Worm (Caenorhabditis elegans) whole organism, mixed stage, embryonic: ENCODE data around the gene M02D8.7.

Experiments
- M03D4.4 ChIP-seq: sonication (generic microtip); optimal IDR thresholded peaks from 2 replicates; lab custom pipeline; 2017; ENCODE audit warnings: mild to moderate bottlenecking, missing genetic modification characterization, missing compliant biosample characterization
- bed-3 ChIP-seq: fragments of 200-800 bp; sonication (Bioruptor generic); optimal IDR thresholded peaks from 3 replicates; lab custom pipeline; 2018; ENCODE audit warnings: mild to moderate bottlenecking, missing genetic modification characterization, moderate library complexity, missing compliant biosample characterization
- blmp-1 ChIP-seq: fragments of 150-350 bp; optimal IDR thresholded peaks from 2 replicates; lab custom pipeline; 2014; ENCODE audit warnings: missing biosample characterization, missing genetic modification characterization
- ceh-39 ChIP-seq: fragments of 150-350 bp; optimal IDR thresholded peaks from 2 replicates; lab custom pipeline; 2014; ENCODE audit warnings: missing biosample characterization, missing genetic modification characterization
- ceh-43 ChIP-seq: fragments of 200-800 bp; sonication (Bioruptor generic); optimal IDR thresholded peaks from 2 replicates; lab custom pipeline; 2018; ENCODE audit warnings: mild to moderate bottlenecking, missing genetic modification characterization, moderate library complexity, missing compliant biosample characterization
- ceh-83 ChIP-seq: fragments of 200-800 bp; sonication (Bioruptor generic); optimal IDR thresholded peaks from 2 replicates; lab custom pipeline; 2018; ENCODE audit warnings: mild to moderate bottlenecking, missing genetic modification characterization, missing compliant biosample characterization
- ces-1 ChIP-seq: fragments of 150-350 bp; optimal IDR thresholded peaks from 2 replicates; lab custom pipeline; 2014; ENCODE audit warnings: missing biosample characterization, missing genetic modification reagents, missing genetic modification characterization
- cnd-1 ChIP-seq: fragments of 200-800 bp; sonication (Bioruptor generic); optimal IDR thresholded peaks from 2 replicates; lab custom pipeline; 2018; ENCODE audit warnings: mild to moderate bottlenecking, missing genetic modification characterization, missing compliant biosample characterization
- drap-1 ChIP-seq: fragments of 200-800 bp; sonication (Bioruptor generic); optimal IDR thresholded peaks from 3 replicates; lab custom pipeline; 2018; ENCODE audit warnings: mild to moderate bottlenecking, missing genetic modification characterization, missing compliant biosample characterization
- elt-1 ChIP-seq: sonication (generic microtip); optimal IDR thresholded peaks from 2 replicates; lab custom pipeline; 2017; ENCODE audit warnings: missing genetic modification characterization, mild to moderate bottlenecking, missing compliant biosample characterization, antibody characterized with exemption, moderate library complexity, borderline replicate concordance; ENCODE audit not compliant: insufficient read depth
- elt-3 ChIP-seq: fragments of 150-350 bp; optimal IDR thresholded peaks from 2 replicates; lab custom pipeline; 2014; ENCODE audit warnings: missing biosample characterization, missing genetic modification characterization
- flh-1 ChIP-seq: fragments of 200-800 bp; sonication (Bioruptor generic); optimal IDR thresholded peaks from 2 replicates; lab custom pipeline; 2018; ENCODE audit warnings: mild to moderate bottlenecking, missing genetic modification characterization, moderate library complexity, missing compliant biosample characterization
- ham-2 ChIP-seq: fragments of 200-800 bp; sonication (Bioruptor generic); optimal IDR thresholded peaks from 2 replicates; lab custom pipeline; 2018; ENCODE audit warnings: mild to moderate bottlenecking, missing genetic modification characterization, missing compliant biosample characterization
- hlh-1 ChIP-seq: fragments of 150-350 bp; optimal IDR thresholded peaks from 2 replicates; lab custom pipeline; 2014; ENCODE audit warnings: missing biosample characterization, missing genetic modification reagents, missing genetic modification characterization
- lin-13 ChIP-seq: fragments of 150-350 bp; optimal IDR thresholded peaks from 2 replicates; lab custom pipeline; 2014; ENCODE audit warnings: missing biosample characterization, missing genetic modification characterization
- lin-32 ChIP-seq: fragments of 200-800 bp; sonication (Bioruptor generic); optimal IDR thresholded peaks from 2 replicates; lab custom pipeline; 2018; ENCODE audit warnings: mild to moderate bottlenecking, missing genetic modification characterization, missing compliant biosample characterization
- mab-5 ChIP-seq: fragments of 150-350 bp; optimal IDR thresholded peaks from 2 replicates; lab custom pipeline; 2014; ENCODE audit warnings: missing biosample characterization, missing genetic modification characterization
- mep-1 ChIP-seq: fragments of 150-350 bp; optimal IDR thresholded peaks from 2 replicates; lab custom pipeline; 2017; ENCODE audit warnings: missing biosample characterization, missing genetic modification reagents, missing genetic modification characterization, inconsistent platforms
- mls-2 ChIP-seq: sonication (generic microtip); optimal IDR thresholded peaks from 2 replicates; lab custom pipeline; 2016; ENCODE audit warnings: mild to moderate bottlenecking, missing genetic modification characterization, moderate library complexity, missing compliant biosample characterization
- nhr-12 ChIP-seq: fragments of 150-350 bp; optimal IDR thresholded peaks from 2 replicates; lab custom pipeline; 2014; ENCODE audit warnings: missing biosample characterization, missing genetic modification characterization
- nhr-2 ChIP-seq: fragments of 150-350 bp; optimal IDR thresholded peaks from 2 replicates; lab custom pipeline; 2014; ENCODE audit warnings: missing biosample characterization, missing genetic modification characterization
- nhr-237 ChIP-seq: fragments of 150-350 bp; optimal IDR thresholded peaks from 2 replicates; lab custom pipeline; 2014; ENCODE audit warnings: missing biosample characterization, missing genetic modification characterization
- nhr-28 ChIP-seq: fragments of 150-350 bp; optimal IDR thresholded peaks from 2 replicates; lab custom pipeline; 2014; ENCODE audit warnings: missing biosample characterization, missing genetic modification characterization
- nhr-76 ChIP-seq: sonication (generic microtip); optimal IDR thresholded peaks from 2 replicates; lab custom pipeline; 2017; ENCODE audit warnings: missing biosample characterization, missing genetic modification characterization
- pha-4 ChIP-seq: fragments of 150-350 bp; optimal IDR thresholded peaks from 2 replicates; lab custom pipeline; 2018; ENCODE audit warnings: missing biosample characterization, missing genetic modification reagents, missing genetic modification characterization
- sem-2 ChIP-seq: fragments of 200-800 bp; sonication (Bioruptor generic); optimal IDR thresholded peaks from 2 replicates; lab custom pipeline; 2018; ENCODE audit warnings: mild to moderate bottlenecking, missing genetic modification characterization, missing compliant biosample characterization
- snpc-4 ChIP-seq: fragments of 150-350 bp; optimal IDR thresholded peaks from 2 replicates; lab custom pipeline; 2014; ENCODE audit warnings: missing biosample characterization, missing genetic modification characterization
- sptf-1 ChIP-seq: sonication (generic microtip); optimal IDR thresholded peaks from 2 replicates; lab custom pipeline; 2017; ENCODE audit warnings: mild to moderate bottlenecking, missing genetic modification characterization, moderate library complexity, missing compliant biosample characterization
- unc-120 ChIP-seq: sonication (generic microtip); optimal IDR thresholded peaks from 2 replicates; lab custom pipeline; 2017; ENCODE audit warnings: missing genetic modification characterization, missing compliant biosample characterization; ENCODE audit not compliant: poor library complexity, severe bottlenecking
- unc-39 ChIP-seq: fragments of 150-350 bp; optimal IDR thresholded peaks from 2 replicates; lab custom pipeline; 2014; ENCODE audit warnings: missing biosample characterization, missing genetic modification characterization
- unc-62 ChIP-seq: fragments of 150-350 bp; optimal IDR thresholded peaks from 2 replicates; lab custom pipeline; 2014; ENCODE audit warnings: missing biosample characterization, missing genetic modification reagents, missing genetic modification characterization
- zip-8 ChIP-seq: fragments of 150-350 bp; optimal IDR thresholded peaks from 2 replicates; lab custom pipeline; 2014; ENCODE audit warnings: missing biosample characterization, missing genetic modification characterization
- ztf-11 ChIP-seq: fragments of 150-350 bp; optimal IDR thresholded peaks from 2 replicates; lab custom pipeline; 2014; ENCODE audit warnings: missing biosample characterization, missing genetic modification characterization

M02D8.7 gene

ce11 chrX:8742896-8743295 lies at the start of gene M02D8.7:
Gene M02D8.7, minus strand, starts transcription at chrX:8742996.
- TF ChIP-seq unc-120 (no peak), ceh-39 (tag; lab: Kevin White, UChicago) (no peak), sem-2 (GFP tag; lab: Kevin White, UChicago) (no peak), elt-1 (tag; lab: Kevin White, UChicago) (no peak), cnd-1 (tag; lab: Kevin White, UChicago) (no peak), nhr-12 (tag; lab: Kevin White, UChicago) (no peak), sptf-1 (tag; lab: Kevin White, UChicago) (no peak), pha-4 (no peak), drap-1 (GFP tag; lab: Kevin White, UChicago) (no peak), flh-1 (GFP tag; lab: Kevin White, UChicago) (no peak), ceh-43 (GFP tag; lab: Kevin White, UChicago) (no peak), blmp-1 (tag; lab: Kevin White, UChicago) (no peak), ham-2 (no peak), ceh-83 (GFP tag; lab: Kevin White, UChicago) (no peak), zip-8 (no peak), hlh-1 (no peak)
- TF ChIP-seq, all 35 proteins: peak for 0

- TF ChIP-seq zip-8 (no peak), flh-1 (GFP tag; lab: Kevin White, UChicago) (no peak), mep-1 (tag; lab: Kevin White, UChicago) (peak; percentile 68), ceh-43 (GFP tag; lab: Kevin White, UChicago) (no peak), drap-1 (GFP tag; lab: Kevin White, UChicago) (no peak), ztf-11 (tag; lab: Kevin White, UChicago) (no peak), hlh-1 (peak; percentile 38), lin-32 (peak; percentile 56), lin-13 (peak; percentile 20), ceh-39 (tag; lab: Kevin White, UChicago) (peak; percentile 58), ham-2 (no peak)
Observed at ce11 chrX:8791821-8792220, 49.0 kb upstream of the M02D8.7 start, which contains the start of gene chup-1. Gene chup-1, plus strand, starts transcription at chrX:8792160.

ce11 chrX:8790093-8790492 lies 47.3 kb upstream of the M02D8.7 start:
- TF ChIP-seq lin-32 (no peak), nhr-28 (tag; lab: Kevin White, UChicago) (no peak), drap-1 (GFP tag; lab: Kevin White, UChicago) (no peak), pha-4 (no peak), nhr-76 (tag; lab: Kevin White, UChicago) (no peak), bed-3 (GFP tag; lab: Kevin White, UChicago) (no peak), ztf-11 (tag; lab: Kevin White, UChicago) (no peak), ceh-83 (GFP tag; lab: Kevin White, UChicago) (no peak), blmp-1 (tag; lab: Kevin White, UChicago) (no peak)

- no peak for TF ChIP-seq drap-1 (GFP tag; lab: Kevin White, UChicago)
- TF ChIP-seq zip-8: no peak
- peak; percentile 80 for TF ChIP-seq unc-62 (GFP tag; lab: Kevin White, UChicago)
- no peak for TF ChIP-seq flh-1 (GFP tag; lab: Kevin White, UChicago)
- no peak for TF ChIP-seq mls-2 (tag; lab: Kevin White, UChicago)
- peak; percentile 97 for TF ChIP-seq unc-120
- no peak for TF ChIP-seq elt-3 (tag; lab: Kevin White, UChicago)
- no peak for TF ChIP-seq elt-1 (tag; lab: Kevin White, UChicago)
- no peak for TF ChIP-seq nhr-76 (tag; lab: Kevin White, UChicago)
- no peak for TF ChIP-seq nhr-28 (tag; lab: Kevin White, UChicago)
- TF ChIP-seq sem-2 (GFP tag; lab: Kevin White, UChicago): no peak
- TF ChIP-seq nhr-237: no peak
- TF ChIP-seq unc-39 (tag; lab: Kevin White, UChicago): no peak
- TF ChIP-seq mab-5 (tag; lab: Kevin White, UChicago): no peak
- no peak for TF ChIP-seq snpc-4 (tag; lab: Kevin White, UChicago)
- no peak for TF ChIP-seq ces-1 (GFP tag; lab: Kevin White, UChicago)
- TF ChIP-seq hlh-1: peak; percentile 100
- no peak for TF ChIP-seq nhr-2 (tag; lab: Kevin White, UChicago)
- TF ChIP-seq pha-4: no peak
- no peak for TF ChIP-seq M03D4.4 (tag; lab: Kevin White, UChicago)
- TF ChIP-seq lin-32: no peak
- TF ChIP-seq blmp-1 (tag; lab: Kevin White, UChicago): no peak
- TF ChIP-seq ceh-43 (GFP tag; lab: Kevin White, UChicago): no peak
- TF ChIP-seq ceh-83 (GFP tag; lab: Kevin White, UChicago): no peak
- no peak for TF ChIP-seq bed-3 (GFP tag; lab: Kevin White, UChicago)
- no peak for TF ChIP-seq ham-2
- TF ChIP-seq, all 35 proteins: peak for 3
Observed at ce11 chrX:8789014-8789506, 46.3 kb upstream of the M02D8.7 start, which contains the start of gene unc-27. Gene unc-27, plus strand, starts transcription at chrX:8789456.
